Worm (Caenorhabditis elegans): ENCODE results near the gene F14H3.6.

F14H3.6 gene

DNA sequence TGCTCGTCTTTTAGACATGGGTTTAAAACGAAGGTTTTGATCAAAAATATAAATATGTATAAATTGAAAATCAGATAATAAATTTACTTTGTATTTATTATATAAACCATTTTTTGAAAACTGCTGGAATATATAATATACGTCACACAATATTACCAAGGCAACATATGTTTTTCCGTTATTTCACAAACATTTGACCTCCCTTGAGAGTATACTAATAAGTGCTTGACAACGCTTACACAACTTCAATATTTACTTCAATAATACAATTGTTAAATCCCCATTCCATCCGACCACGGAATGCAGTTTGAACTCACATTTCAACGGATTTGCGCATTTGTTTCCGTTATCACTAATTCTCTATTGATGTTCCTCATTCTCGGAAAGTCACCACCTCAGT lies 11.2 kb downstream of the F14H3.6 start, which contains the start of gene str-198:
Gene str-198 (plus strand): TSS at position 301 of the 400 bp plus-strand sequence.
- TF ChIP-seq unc-39 (tag; optimal IDR thresholded peaks at IDR 0.05) (no peak), ces-1 (GFP tag; optimal IDR thresholded peaks at IDR 0.05) (no peak), mls-2 (tag; optimal IDR thresholded peaks at IDR 0.05) (no peak), nhr-12 (tag; optimal IDR thresholded peaks at IDR 0.05) (no peak), cnd-1 (tag; optimal IDR thresholded peaks at IDR 0.05) (no peak), nhr-76 (tag; optimal IDR thresholded peaks at IDR 0.05) (no peak), elt-3 (tag; optimal IDR thresholded peaks at IDR 0.05) (no peak), zip-8 (tag; optimal IDR thresholded peaks at IDR 0.05) (no peak)

- no peak for TF ChIP-seq unc-62 (GFP tag; optimal IDR thresholded peaks at IDR 0.05)
- TF ChIP-seq lsy-2 (tag; optimal IDR thresholded peaks at IDR 0.05), result no peak
- TF ChIP-seq drap-1 (GFP tag; optimal IDR thresholded peaks at IDR 0.05), result no peak
- no peak for TF ChIP-seq cnd-1 (tag; optimal IDR thresholded peaks at IDR 0.05)
- no peak for TF ChIP-seq nhr-12 (tag; optimal IDR thresholded peaks at IDR 0.05)
- no peak for TF ChIP-seq mep-1 (tag; optimal IDR thresholded peaks at IDR 0.05)
- no peak for TF ChIP-seq elt-1 (tag; optimal IDR thresholded peaks at IDR 0.05; ENCODE audit: borderline replicate concordance, insufficient read depth)
- TF ChIP-seq tbx-8 (GFP tag; optimal IDR thresholded peaks at IDR 0.05), result no peak
- TF ChIP-seq ceh-83 (GFP tag; optimal IDR thresholded peaks at IDR 0.05), result no peak
- no peak for TF ChIP-seq nhr-28 (tag; optimal IDR thresholded peaks at IDR 0.05)
- TF ChIP-seq hlh-1 (tag; optimal IDR thresholded peaks at IDR 0.05), result no peak
- TF ChIP-seq ces-1 (GFP tag; optimal IDR thresholded peaks at IDR 0.05), result no peak
- TF ChIP-seq blmp-1 (tag; optimal IDR thresholded peaks at IDR 0.05), result no peak
- TF ChIP-seq sem-2 (GFP tag; optimal IDR thresholded peaks at IDR 0.05), result no peak
- TF ChIP-seq sptf-1 (tag; optimal IDR thresholded peaks at IDR 0.05), result no peak
- TF ChIP-seq nhr-2 (tag; optimal IDR thresholded peaks at IDR 0.05), result no peak
- TF ChIP-seq ceh-43 (GFP tag; optimal IDR thresholded peaks at IDR 0.05), result no peak
- no peak for TF ChIP-seq zip-8 (tag; optimal IDR thresholded peaks at IDR 0.05)
- TF ChIP-seq M03D4.4 (tag; optimal IDR thresholded peaks at IDR 0.05), result no peak
Measured at ce11 chrV:16047052-16047451, 11.6 kb downstream of the F14H3.6 start.

DNA sequence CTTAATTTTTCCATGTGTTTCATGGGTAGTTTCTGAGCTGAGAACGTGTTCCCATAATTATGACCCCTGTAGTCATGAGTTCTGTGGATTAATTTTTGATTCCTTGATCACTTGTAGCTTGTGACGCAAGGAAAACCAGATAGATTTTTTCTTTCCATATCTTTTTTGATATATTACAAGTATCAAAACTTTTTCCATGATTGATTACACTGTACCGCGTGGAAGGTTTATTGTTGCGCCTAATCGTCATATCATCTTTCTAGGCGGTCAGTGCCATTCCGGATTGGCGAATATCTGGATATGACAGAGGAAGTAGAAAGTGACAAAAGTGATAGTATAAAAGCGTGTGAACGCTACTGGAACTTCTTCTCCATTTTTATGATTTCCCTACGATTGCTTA lies 12.1 kb downstream of the F14H3.6 start, which contains the start of gene ZK285.2:
Gene ZK285.2 (plus strand): TSS at position 301 of the 400 bp plus-strand sequence.
- TF ChIP-seq cnd-1 (tag; optimal IDR thresholded peaks at IDR 0.05), result no peak
- no peak for TF ChIP-seq snpc-4 (tag; optimal IDR thresholded peaks at IDR 0.05)
- TF ChIP-seq flh-1 (GFP tag; optimal IDR thresholded peaks at IDR 0.05), result no peak
- no peak for TF ChIP-seq ham-2 (GFP tag; optimal IDR thresholded peaks at IDR 0.05)
- TF ChIP-seq hlh-1 (tag; optimal IDR thresholded peaks at IDR 0.05), result no peak
- TF ChIP-seq lsy-2 (tag; optimal IDR thresholded peaks at IDR 0.05), result no peak
- no peak for TF ChIP-seq mep-1 (tag; optimal IDR thresholded peaks at IDR 0.05)
- TF ChIP-seq bed-3 (GFP tag; optimal IDR thresholded peaks at IDR 0.05), result no peak
- TF ChIP-seq ceh-83 (GFP tag; optimal IDR thresholded peaks at IDR 0.05), result no peak
- no peak for TF ChIP-seq nhr-2 (tag; optimal IDR thresholded peaks at IDR 0.05)
- TF ChIP-seq M03D4.4 (tag; optimal IDR thresholded peaks at IDR 0.05), result no peak
- TF ChIP-seq nhr-12 (tag; optimal IDR thresholded peaks at IDR 0.05), result no peak
- no peak for TF ChIP-seq drap-1 (GFP tag; optimal IDR thresholded peaks at IDR 0.05)
- TF ChIP-seq unc-62 (GFP tag; optimal IDR thresholded peaks at IDR 0.05), result no peak
- TF ChIP-seq ces-1 (GFP tag; optimal IDR thresholded peaks at IDR 0.05), result no peak
- no peak for TF ChIP-seq lin-13 (tag; optimal IDR thresholded peaks at IDR 0.05)
- TF ChIP-seq elt-1 (tag; optimal IDR thresholded peaks at IDR 0.05; ENCODE audit: borderline replicate concordance, insufficient read depth), result no peak

ce11 chrV:16045837-16046236 lies 12.9 kb downstream of the F14H3.6 start, which contains the start of gene T10C6.15:
T10C6.15 (minus strand) TSS chrV:16045940.
- TF ChIP-seq snpc-4 (tag; optimal IDR thresholded peaks at IDR 0.05) (no peak), ceh-39 (tag; optimal IDR thresholded peaks at IDR 0.05) (no peak), lsy-2 (tag; optimal IDR thresholded peaks at IDR 0.05) (no peak), elt-1 (tag; optimal IDR thresholded peaks at IDR 0.05; ENCODE audit: borderline replicate concordance, insufficient read depth) (no peak), pha-4 (tag; optimal IDR thresholded peaks at IDR 0.05) (no peak)

ce11 chrV:16043686-16044085 lies 15.0 kb downstream of the F14H3.6 start:
- TF ChIP-seq unc-62 (GFP tag; optimal IDR thresholded peaks at IDR 0.05) (no peak), mls-2 (tag; optimal IDR thresholded peaks at IDR 0.05) (no peak), snpc-4 (tag; optimal IDR thresholded peaks at IDR 0.05) (no peak), ces-1 (GFP tag; optimal IDR thresholded peaks at IDR 0.05) (no peak), elt-3 (tag; optimal IDR thresholded peaks at IDR 0.05) (no peak), ztf-11 (tag; optimal IDR thresholded peaks at IDR 0.05) (no peak), lsy-2 (tag; optimal IDR thresholded peaks at IDR 0.05) (no peak)
